Fruit fly (Drosophila melanogaster): ENCODE data around the gene CG31528.

DNA sequence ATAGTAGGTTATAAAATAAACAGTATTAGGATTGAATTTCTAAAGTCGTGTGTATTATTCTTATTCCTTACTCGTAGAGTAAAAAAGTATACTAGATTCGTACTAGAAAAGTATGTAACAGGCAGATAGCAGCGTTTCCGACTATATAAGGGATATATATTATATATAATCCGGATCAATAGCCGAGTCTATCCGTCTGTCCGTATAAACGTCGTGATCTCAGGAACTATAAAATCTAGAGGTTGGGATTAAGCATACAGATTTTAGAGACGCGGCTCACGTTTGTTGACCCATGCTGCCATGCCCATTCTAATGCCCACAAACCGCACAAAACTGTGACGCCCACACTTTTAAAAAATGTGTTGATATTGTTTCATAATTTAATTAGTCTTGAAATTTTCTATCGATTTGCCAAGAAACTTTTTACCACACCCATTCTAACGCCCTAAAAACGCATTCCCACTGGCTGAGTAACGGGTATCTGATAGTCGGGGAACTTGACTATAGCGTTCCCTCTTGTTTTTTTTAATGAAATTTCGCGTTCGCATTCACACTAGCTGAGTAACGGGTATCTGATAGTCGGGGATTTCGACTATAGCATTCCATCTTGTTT, 14.2 kb upstream of the CG31528 start, which contains the start of gene CG9853:
- TF ChIP-seq fd96Ca (GFP tag; IDR thresholded peaks at IDR 0.05) (no peak), CG17806 (tag; optimal IDR thresholded peaks at IDR 0.05) (no peak)

Data from whole organism, pupa.